Worm (Caenorhabditis elegans): ENCODE data around the gene lite-1.

lite-1 gene

ce11 chrX:6255561-6255960 is 25.0 kb upstream of the lite-1 start (continued):
- peak; percentile 45; the same call in 1 of the 2 replicates for TF ChIP-seq set-16 (GFP tag; IDR thresholded peaks at IDR 0.05)
- no peak for TF ChIP-seq nhr-41 (GFP tag; IDR thresholded peaks at IDR 0.05)
- peak; percentile 90 for TF ChIP-seq nhr-102 (tag; optimal IDR thresholded peaks at IDR 0.05)
- TF ChIP-seq madf-9 (GFP tag; conservative IDR thresholded peaks at IDR 0.05), result no peak
- TF ChIP-seq mdt-29 (GFP tag; IDR thresholded peaks at IDR 0.05), result peak; percentile 89
- TF ChIP-seq D1046.2 (GFP tag; IDR thresholded peaks at IDR 0.05), result no peak
- peak; percentile 100 for TF ChIP-seq nhr-28 (tag; optimal IDR thresholded peaks at IDR 0.05)
- TF ChIP-seq lin-39 (tag; optimal IDR thresholded peaks at IDR 0.05), result no peak
- TF ChIP-seq mes-2 (tag; optimal IDR thresholded peaks at IDR 0.05; ENCODE audit: poor library complexity, severe bottlenecking), result peak; percentile 46
- TF ChIP-seq mep-1 (tag; optimal IDR thresholded peaks at IDR 0.05), result peak; percentile 78
- TF ChIP-seq F37D6.2 (tag; optimal IDR thresholded peaks at IDR 0.05), result no peak
- no peak for TF ChIP-seq ceh-28 (tag; optimal IDR thresholded peaks at IDR 0.05)
- TF ChIP-seq egl-27 (tag; optimal IDR thresholded peaks at IDR 0.05), result no peak
- peak; percentile 18 for TF ChIP-seq aha-1 (tag)
- TF ChIP-seq tra-1 (GFP tag; IDR thresholded peaks at IDR 0.05), result peak; percentile 92
- TF ChIP-seq T26A8.4 (GFP tag; IDR thresholded peaks at IDR 0.05), result peak; percentile 52
- no peak for TF ChIP-seq daf-8 (GFP tag; IDR thresholded peaks at IDR 0.05)
- peak; percentile 44 for TF ChIP-seq nhr-6 (tag; optimal IDR thresholded peaks at IDR 0.05)
- TF ChIP-seq daf-12 (tag; optimal IDR thresholded peaks at IDR 0.05), result no peak
- no peak for TF ChIP-seq Y75B8A.6 (GFP tag; IDR thresholded peaks at IDR 0.05)
- no peak for TF ChIP-seq Y5F2A.4 (GFP tag; optimal IDR thresholded peaks at IDR 0.05)
- peak; percentile 28 for TF ChIP-seq pqm-1 (tag; optimal IDR thresholded peaks at IDR 0.05)
- TF ChIP-seq snpc-1.2 (GFP tag; IDR thresholded peaks at IDR 0.05), result 0 out of 2 replicates have a peak, but pooled peaks have one; percentile 24
- TF ChIP-seq nhr-11 (tag; optimal IDR thresholded peaks at IDR 0.05), result peak; percentile 97
- TF ChIP-seq nhr-25 (tag; optimal IDR thresholded peaks at IDR 0.05; ENCODE audit: borderline replicate concordance, insufficient read depth), result no peak
- TF ChIP-seq aly-2 (tag; optimal IDR thresholded peaks at IDR 0.05), result no peak
- peak in 1 of 2 experiments; percentile 88 for TF ChIP-seq hif-1 (tag; optimal IDR thresholded peaks at IDR 0.05)
- peak; percentile 49 to 94 for TF ChIP-seq mdl-1 (tag; optimal IDR thresholded peaks at IDR 0.05)
- TF ChIP-seq attf-4 (tag; optimal IDR thresholded peaks at IDR 0.05), result no peak
- no peak for TF ChIP-seq ctbp-1 (GFP tag; IDR thresholded peaks at IDR 0.05)
- TF ChIP-seq jun-1 (tag; optimal IDR thresholded peaks at IDR 0.05), result peak; percentile 34
- peak; percentile 92 for TF ChIP-seq mxl-3 (GFP tag; optimal IDR thresholded peaks at IDR 0.05)
- no peak for TF ChIP-seq ceh-62 (tag; optimal IDR thresholded peaks at IDR 0.05)
- 0 out of 2 replicates have a peak, but pooled peaks have one; percentile 38 for TF ChIP-seq egl-43 (GFP tag; IDR thresholded peaks at IDR 0.05)
- no peak for TF ChIP-seq nhr-237 (tag; optimal IDR thresholded peaks at IDR 0.05)
- TF ChIP-seq nhr-48 (tag; optimal IDR thresholded peaks at IDR 0.05), result peak; percentile 87
- TF ChIP-seq ceh-44 (GFP tag; IDR thresholded peaks at IDR 0.05), result no peak
- no peak for TF ChIP-seq fkh-10 (GFP tag; optimal IDR thresholded peaks at IDR 0.05)
- no peak for TF ChIP-seq zag-1 (tag; optimal IDR thresholded peaks at IDR 0.05)
- peak; percentile 62 for TF ChIP-seq T20F7.1 (GFP tag; optimal IDR thresholded peaks at IDR 0.05)
- no peak for TF ChIP-seq arid-1 (GFP tag; conservative IDR thresholded peaks at IDR 0.05)
- no peak; the same call in 1 of the 2 replicates for TF ChIP-seq nhr-42 (GFP tag; IDR thresholded peaks at IDR 0.05)
- TF ChIP-seq lin-15B (tag; optimal IDR thresholded peaks at IDR 0.05), result no peak
- no peak for TF ChIP-seq skn-1 (tag; optimal IDR thresholded peaks at IDR 0.05)
- no peak; the same call in 1 of the 2 replicates for TF ChIP-seq vab-7 (GFP tag; IDR thresholded peaks at IDR 0.05)
- no peak for TF ChIP-seq ZK546.5 (tag; optimal IDR thresholded peaks at IDR 0.05)
- no peak for TF ChIP-seq dmd-8 (GFP tag; IDR thresholded peaks at IDR 0.05)
- TF ChIP-seq F26F4.8 (GFP tag; conservative IDR thresholded peaks at IDR 0.05), result no peak
- no peak for TF ChIP-seq zip-2 (tag; optimal IDR thresholded peaks at IDR 0.05)
- peak; percentile 38 for TF ChIP-seq ztf-7 (tag; optimal IDR thresholded peaks at IDR 0.05)
- TF ChIP-seq tag-97 (GFP tag; IDR thresholded peaks at IDR 0.05), result no peak
- TF ChIP-seq nhr-111 (GFP tag; optimal IDR thresholded peaks at IDR 0.05), result no peak
- no peak for TF ChIP-seq Y48G9A.11 (GFP tag; IDR thresholded peaks at IDR 0.05)

Data from whole organism, L4 larva.